Fruit fly (Drosophila melanogaster) whole organism, embryonic: ENCODE results near the gene slif.
A peak's percentile ranks its signal among the peaks of the same experiment; 100 is the strongest.

Experiments used
- BEAF-32 ChIP-seq: fragments of 200-800 bp; sonication (Bioruptor generic); optimal IDR thresholded peaks from 3 replicates; lab custom pipeline; 2017; ENCODE audit warnings: missing biosample characterization, missing genetic modification characterization, mild to moderate bottlenecking, moderate library complexity, missing genetic modification reagents
- BtbVII ChIP-seq: fragments of 200-800 bp; sonication (Bioruptor generic); optimal IDR thresholded peaks from 3 replicates; lab custom pipeline; 2017; ENCODE audit warnings: missing biosample characterization, mild to moderate bottlenecking, missing genetic modification characterization
- CG10147 ChIP-seq: fragments of 200-800 bp; sonication (Bioruptor generic); optimal IDR thresholded peaks from 2 replicates; lab custom pipeline; 2019; ENCODE audit warnings: missing biosample characterization, mild to moderate bottlenecking, missing genetic modification characterization, moderate library complexity
- CG10543 ChIP-seq: fragments of 200-800 bp; sonication (Bioruptor generic); optimal IDR thresholded peaks from 3 replicates; lab custom pipeline; 2017; ENCODE audit warnings: missing biosample characterization, mild to moderate bottlenecking, missing genetic modification characterization, moderate library complexity
- CG12071 ChIP-seq: fragments of 200-800 bp; sonication (Bioruptor generic); optimal IDR thresholded peaks from 3 replicates; lab custom pipeline; 2018; ENCODE audit warnings: missing biosample characterization, mild to moderate bottlenecking, missing genetic modification characterization
- CG13775 ChIP-seq: fragments of 200-800 bp; sonication (Bioruptor generic); optimal IDR thresholded peaks from 3 replicates; lab custom pipeline; 2017; ENCODE audit warnings: missing biosample characterization, mild to moderate bottlenecking, missing genetic modification characterization
- CG1529 ChIP-seq: fragments of 200-800 bp; sonication (Bioruptor generic); optimal IDR thresholded peaks from 3 replicates; lab custom pipeline; 2018; ENCODE audit warnings: missing biosample characterization, missing genetic modification characterization
- CG1647 ChIP-seq: fragments of 200-800 bp; sonication (Bioruptor generic); optimal IDR thresholded peaks from 3 replicates; lab custom pipeline; 2016; ENCODE audit warnings: missing biosample characterization, missing genetic modification characterization
- CG16863 ChIP-seq: fragments of 200-800 bp; sonication (Bioruptor generic); optimal IDR thresholded peaks from 3 replicates; lab custom pipeline; 2016; ENCODE audit warnings: missing biosample characterization, missing genetic modification characterization
- CG18011 ChIP-seq: fragments of 200-800 bp; sonication (Bioruptor generic); optimal IDR thresholded peaks from 2 replicates; lab custom pipeline; 2017; ENCODE audit warnings: missing biosample characterization, missing genetic modification characterization, mild to moderate bottlenecking, moderate library complexity, missing genotype
- CG2875 ChIP-seq: fragments of 200-800 bp; sonication (Bioruptor generic); optimal IDR thresholded peaks from 2 replicates; lab custom pipeline; 2017; ENCODE audit warnings: missing biosample characterization, mild to moderate bottlenecking, missing genetic modification characterization, missing genetic modification reagents
- CG33213 ChIP-seq: fragments of 200-800 bp; sonication (Bioruptor generic); optimal IDR thresholded peaks from 3 replicates; lab custom pipeline; 2016; ENCODE audit warnings: missing biosample characterization, missing genetic modification characterization
- CG34422 ChIP-seq: fragments of 200-800 bp; sonication (Bioruptor generic); IDR thresholded peaks from 3 replicates; pipeline ENCODE4 v1.3.6; 2022; ENCODE audit warnings: missing biosample characterization, missing genetic modification characterization
- CG4617 ChIP-seq: fragments of 200-800 bp; sonication (Bioruptor generic); optimal IDR thresholded peaks from 3 replicates; lab custom pipeline; 2016; ENCODE audit warnings: missing biosample characterization, missing genetic modification characterization, borderline replicate concordance
- CG6254 ChIP-seq: fragments of 200-800 bp; sonication (Bioruptor generic); optimal IDR thresholded peaks from 3 replicates; lab custom pipeline; 2017; ENCODE audit warnings: mild to moderate bottlenecking, missing biosample characterization, missing genetic modification reagents, missing genetic modification characterization
- CG6272 ChIP-seq: fragments of 200-800 bp; sonication (Bioruptor generic); IDR thresholded peaks from 2 replicates; pipeline ENCODE4 v1.3.6; 2022; ENCODE audit warnings: missing biosample characterization, missing genetic modification characterization
- CG8924 ChIP-seq: fragments of 200-800 bp; optimal IDR thresholded peaks from 3 replicates; lab custom pipeline; 2019; ENCODE audit warnings: missing biosample characterization, mild to moderate bottlenecking, missing genetic modification characterization, moderate library complexity
- D ChIP-seq, 2 experiments: fragments of 200-800 bp in 1 of 2; fragments of >200 bp in 1 of 2; sonication (Bioruptor generic) in 1 of 2; optimal IDR thresholded peaks; 2 replicates in 1 of 2; 3 replicates in 1 of 2; lab custom pipeline; 2017; ENCODE audit warnings: mild to moderate bottlenecking in 1 of 2, missing biosample characterization in 1 of 2, missing genetic modification characterization in 1 of 2, missing genetic modification reagents in 1 of 2
- D19A ChIP-seq: fragments of 200-800 bp; optimal IDR thresholded peaks from 3 replicates; lab custom pipeline; 2019; ENCODE audit warnings: missing biosample characterization, mild to moderate bottlenecking, missing genetic modification characterization, moderate library complexity
- Dip3 ChIP-seq: fragments of 200-800 bp; sonication (Bioruptor generic); optimal IDR thresholded peaks from 3 replicates; lab custom pipeline; 2016; ENCODE audit warnings: missing biosample characterization, missing genetic modification characterization
- Eip74EF ChIP-seq, 2 experiments: fragments of 200-800 bp in 1 of 2; fragments of >200 bp in 1 of 2; sonication (Bioruptor generic) in 1 of 2; optimal IDR thresholded peaks; 2 replicates each; lab custom pipeline; 2017 to 2019; ENCODE audit warnings: missing biosample characterization in 2 of 2, missing genetic modification characterization in 2 of 2, mild to moderate bottlenecking in 1 of 2, moderate library complexity in 1 of 2
- HHEX ChIP-seq: fragments of 200-800 bp; sonication (Bioruptor generic); optimal IDR thresholded peaks from 3 replicates; lab custom pipeline; 2017; ENCODE audit warnings: missing biosample characterization, mild to moderate bottlenecking, missing genetic modification characterization, missing genetic modification reagents
- Hand ChIP-seq: fragments of 200-800 bp; sonication (Bioruptor generic); optimal IDR thresholded peaks from 2 replicates; lab custom pipeline; 2017; ENCODE audit warnings: mild to moderate bottlenecking, missing biosample characterization, missing genetic modification reagents, missing genetic modification characterization
- Hr51 ChIP-seq, 2 experiments: fragments of 200-800 bp; sonication (Bioruptor generic); optimal IDR thresholded peaks; 2 replicates in 1 of 2; 3 replicates in 1 of 2; lab custom pipeline; 2016 to 2018; ENCODE audit warnings: missing biosample characterization in 2 of 2, missing genetic modification characterization in 2 of 2, mild to moderate bottlenecking in 1 of 2, moderate library complexity in 1 of 2
- Hsf ChIP-seq: fragments of 200-800 bp; sonication (Bioruptor generic); optimal IDR thresholded peaks from 3 replicates; lab custom pipeline; 2016; ENCODE audit warnings: missing biosample characterization, missing genetic modification characterization
- Lim3 ChIP-seq: fragments of 200-800 bp; sonication (Bioruptor generic); IDR thresholded peaks from 2 replicates; pipeline ENCODE4 v1.3.6; 2022; ENCODE audit warnings: missing biosample characterization, missing genetic modification characterization
- NFAT ChIP-seq: fragments of 200-800 bp; sonication (Bioruptor generic); IDR thresholded peaks from 2 replicates; pipeline ENCODE4 v1.3.6; 2022; ENCODE audit warnings: missing biosample characterization, missing genetic modification characterization
- Neu2 ChIP-seq: fragments of 200-800 bp; sonication (Bioruptor generic); optimal IDR thresholded peaks from 3 replicates; lab custom pipeline; 2016; ENCODE audit warnings: missing biosample characterization, missing genetic modification characterization, borderline replicate concordance
- NfI ChIP-seq: fragments of 200-800 bp; sonication (Bioruptor generic); optimal IDR thresholded peaks from 3 replicates; lab custom pipeline; 2018; ENCODE audit warnings: missing biosample characterization, mild to moderate bottlenecking, missing genetic modification characterization, moderate library complexity
- Oli ChIP-seq: fragments of 200-800 bp; sonication (Bioruptor generic); optimal IDR thresholded peaks from 2 replicates; lab custom pipeline; 2018; ENCODE audit warnings: missing biosample characterization, mild to moderate bottlenecking, missing genetic modification characterization, moderate library complexity
- Ravus ChIP-seq: fragments of 200-800 bp; sonication (Bioruptor generic); IDR thresholded peaks from 2 replicates; pipeline ENCODE4 v1.3.6; 2022; ENCODE audit warnings: missing biosample characterization, missing genetic modification characterization
- Rfx ChIP-seq: fragments of 200-800 bp; sonication (Bioruptor generic); IDR thresholded peaks from 2 replicates; pipeline ENCODE4 v1.3.6; 2022; ENCODE audit warnings: missing biosample characterization, missing genetic modification characterization
- Sin3A ChIP-seq: fragments of >200 bp; optimal IDR thresholded peaks from 2 replicates; lab custom pipeline; 2018
- Sox102F ChIP-seq: fragments of 200-800 bp; sonication (Bioruptor generic); optimal IDR thresholded peaks from 2 replicates; lab custom pipeline; 2018; ENCODE audit warnings: missing biosample characterization, mild to moderate bottlenecking, missing genetic modification characterization, moderate library complexity
- bowl ChIP-seq: fragments of 200-800 bp; sonication (Bioruptor generic); IDR thresholded peaks from 2 replicates; pipeline ENCODE4 v1.3.6; 2022; ENCODE audit warnings: missing biosample characterization, missing genetic modification characterization
- corto ChIP-seq: fragments of 200-800 bp; sonication (Bioruptor generic); optimal IDR thresholded peaks from 2 replicates; lab custom pipeline; 2016; ENCODE audit warnings: missing biosample characterization, mild to moderate bottlenecking, missing genetic modification characterization, moderate library complexity
- crol ChIP-seq: fragments of 200-800 bp; sonication (Bioruptor generic); IDR thresholded peaks from 2 replicates; pipeline ENCODE4 v1.3.6; 2022; ENCODE audit warnings: missing biosample characterization, missing genetic modification characterization
- cwo ChIP-seq: fragments of 200-800 bp; sonication (Bioruptor generic); optimal IDR thresholded peaks from 3 replicates; lab custom pipeline; 2017; ENCODE audit warnings: missing biosample characterization, missing genetic modification characterization, mild to moderate bottlenecking, moderate library complexity, missing genetic modification reagents
- dimm ChIP-seq: fragments of 200-800 bp; sonication (Bioruptor generic); IDR thresholded peaks from 2 replicates; pipeline ENCODE4 v1.3.6; 2022; ENCODE audit warnings: missing biosample characterization, missing genetic modification characterization
- fd96Cb ChIP-seq: fragments of 200-800 bp; sonication (Bioruptor generic); optimal IDR thresholded peaks from 2 replicates; lab custom pipeline; 2018; ENCODE audit warnings: missing biosample characterization, mild to moderate bottlenecking, missing genetic modification characterization, moderate library complexity
- grau ChIP-seq: fragments of 200-800 bp; optimal IDR thresholded peaks from 3 replicates; lab custom pipeline; 2019; ENCODE audit warnings: missing biosample characterization, mild to moderate bottlenecking, missing genetic modification characterization, moderate library complexity
- jing ChIP-seq: fragments of 200-800 bp; sonication (Bioruptor generic); optimal IDR thresholded peaks from 2 replicates; lab custom pipeline; 2018; ENCODE audit warnings: missing biosample characterization, mild to moderate bottlenecking, missing genetic modification characterization
- mld ChIP-seq: fragments of 200-800 bp; sonication (Bioruptor generic); IDR thresholded peaks from 3 replicates; pipeline ENCODE4 v1.3.6; 2022; ENCODE audit warnings: missing biosample characterization, missing genetic modification characterization; ENCODE audit not compliant: partially characterized antibody
- nmo ChIP-seq: fragments of 200-800 bp; sonication (Bioruptor generic); optimal IDR thresholded peaks from 2 replicates; lab custom pipeline; 2018; ENCODE audit warnings: missing biosample characterization, mild to moderate bottlenecking, missing genetic modification characterization, moderate library complexity
- org-1 ChIP-seq: fragments of 200-800 bp; sonication (Bioruptor generic); optimal IDR thresholded peaks from 2 replicates; lab custom pipeline; 2017; ENCODE audit warnings: missing biosample characterization, missing genetic modification characterization
- vnd ChIP-seq: fragments of 200-800 bp; sonication (Bioruptor generic); IDR thresholded peaks from 3 replicates; pipeline ENCODE4 v1.3.6; 2022; ENCODE audit warnings: missing biosample characterization, missing genetic modification characterization; ENCODE audit not compliant: partially characterized antibody
- z ChIP-seq: fragments of 200-800 bp; sonication (Bioruptor generic); IDR thresholded peaks from 3 replicates; pipeline ENCODE4 v1.3.6; 2022; ENCODE audit warnings: missing biosample characterization, missing genetic modification characterization

slif gene

dm6 chr3L:22863367-22864078 lies 17.3 kb upstream of the slif start, which contains the start of gene CG33169 (continued):
- TF ChIP-seq CG10543 (peak; percentile 96), Sox102F (GFP tag; lab: Kevin White, UChicago) (peak; percentile 59), fd96Cb (peak; percentile 46), bowl (GFP tag; lab: Robert Waterston, UW) (peak; percentile 77), cwo (GFP tag; lab: Kevin White, UChicago) (peak; percentile 56), NFAT (peak; percentile 96), Neu2 (peak; percentile 3), D19A (peak; percentile 33), Lim3 (GFP tag; lab: Robert Waterston, UW) (0 out of 2 replicates have a peak, but pooled peaks have one; percentile 24), CG2875 (peak; percentile 59), BtbVII (GFP tag; lab: Kevin White, UChicago) (peak; percentile 73), CG6272 (peak; percentile 57; the same call in 1 of the 2 replicates), CG34422 (GFP tag; lab: Robert Waterston, UW) (peak; percentile 95), dimm (GFP tag; lab: Robert Waterston, UW) (peak; percentile 41; the same call in 1 of the 2 replicates), Hr51 (GFP tag; optimal IDR thresholded peaks at IDR 0.05; lab: Kevin White, UChicago) (peak in 1 of 2 experiments; percentile 90), Eip74EF (GFP tag; optimal IDR thresholded peaks at IDR 0.05; lab: Kevin White, UChicago) (no peak), CG1529 (GFP tag; lab: Kevin White, UChicago) (peak; percentile 40), Oli (tag; lab: Kevin White, UChicago) (peak; percentile 47), mld (GFP tag; lab: Robert Waterston, UW) (no peak), org-1 (GFP tag; lab: Kevin White, UChicago) (peak; percentile 55), corto (GFP tag; lab: Kevin White, UChicago) (no peak), CG10147 (GFP tag; lab: Kevin White, UChicago) (peak; percentile 52), Hand (GFP tag; lab: Kevin White, UChicago) (peak; percentile 47), z (GFP tag; lab: Robert Waterston, UW) (no peak), Hsf (GFP tag; lab: Kevin White, UChicago) (peak; percentile 87), Ravus (GFP tag; lab: Robert Waterston, UW) (no peak), vnd (GFP tag; lab: Robert Waterston, UW) (peak; percentile 56; the same call in 1 of the 3 replicates), CG6254 (no peak), CG33213 (peak; percentile 96), CG12071 (GFP tag; lab: Kevin White, UChicago) (peak; percentile 75), HHEX (GFP tag; lab: Kevin White, UChicago) (peak; percentile 78), Rfx (GFP tag; lab: Robert Waterston, UW) (peak; percentile 97), jing (GFP tag; lab: Kevin White, UChicago) (peak; percentile 45), nmo (GFP tag; lab: Kevin White, UChicago) (peak; percentile 85), CG16863 (GFP tag; lab: Kevin White, UChicago) (peak; percentile 82), CG18011 (peak; percentile 100), crol (peak; percentile 54), grau (tag; lab: Kevin White, UChicago) (peak; percentile 70), CG4617 (GFP tag; lab: Kevin White, UChicago) (peak; percentile 85), Dip3 (GFP tag; lab: Kevin White, UChicago) (peak; percentile 91), NfI (GFP tag; lab: Kevin White, UChicago) (peak; percentile 90), D (optimal IDR thresholded peaks at IDR 0.05; lab: Kevin White, UChicago) (no peak), D (GFP tag; optimal IDR thresholded peaks at IDR 0.05; lab: Kevin White, UChicago) (no peak), BEAF-32 (GFP tag; lab: Kevin White, UChicago) (peak; percentile 72), CG8924 (tag; lab: Kevin White, UChicago) (peak; percentile 58), CG1647 (GFP tag; lab: Kevin White, UChicago) (peak; percentile 85), CG13775 (GFP tag; lab: Kevin White, UChicago) (peak; percentile 57), Sin3A (lab: Kevin White, UChicago) (peak; percentile 53)
